Fruit fly (Drosophila melanogaster) whole organism, adult: Measurements from ENCODE around the gene Shab.

ENCODE experiments used
- CG11617 ChIP-seq: fragments of 200-800 bp; sonication (Bioruptor generic); optimal IDR thresholded peaks from 2 replicates; lab custom pipeline; 2017; ENCODE audit warnings: mild to moderate bottlenecking, missing biosample characterization, missing genetic modification reagents, missing genetic modification characterization
- CG12768 ChIP-seq: fragments of 200-800 bp; sonication (Bioruptor generic); optimal IDR thresholded peaks from 2 replicates; lab custom pipeline; 2017; ENCODE audit warnings: missing biosample characterization, missing genetic modification characterization, mild to moderate bottlenecking, moderate library complexity, missing genetic modification reagents
- CG14711 ChIP-seq: fragments of 200-800 bp; sonication (Bioruptor generic); optimal IDR thresholded peaks from 2 replicates; lab custom pipeline; 2018; ENCODE audit warnings: missing biosample characterization, mild to moderate bottlenecking, missing genetic modification characterization, moderate library complexity
- CG1620 ChIP-seq: fragments of 200-800 bp; sonication (Bioruptor generic); optimal IDR thresholded peaks from 2 replicates; lab custom pipeline; 2016; ENCODE audit warnings: missing biosample characterization, missing genetic modification characterization
- CG33017 ChIP-seq: fragments of 200-800 bp; sonication (Bioruptor generic); optimal IDR thresholded peaks from 2 replicates; lab custom pipeline; 2018; ENCODE audit warnings: missing biosample characterization, mild to moderate bottlenecking, missing genetic modification characterization, moderate library complexity
- CG5204 ChIP-seq: fragments of 200-800 bp; sonication (Bioruptor generic); optimal IDR thresholded peaks from 2 replicates; lab custom pipeline; 2016; ENCODE audit warnings: missing biosample characterization, missing genetic modification characterization
- CG7045 ChIP-seq: fragments of 200-800 bp; sonication (Bioruptor generic); optimal IDR thresholded peaks from 2 replicates; lab custom pipeline; 2017; ENCODE audit warnings: missing biosample characterization, mild to moderate bottlenecking, missing genetic modification characterization
- CG7101 ChIP-seq: fragments of 200-800 bp; sonication (Bioruptor generic); optimal IDR thresholded peaks from 2 replicates; lab custom pipeline; 2018; ENCODE audit warnings: missing biosample characterization, mild to moderate bottlenecking, missing genetic modification characterization, moderate library complexity
- Clk ChIP-seq: fragments of 200-800 bp; sonication (Bioruptor generic); optimal IDR thresholded peaks from 2 replicates; lab custom pipeline; 2017; ENCODE audit warnings: missing biosample characterization, missing genetic modification characterization
- Crg-1 ChIP-seq: fragments of 200-800 bp; sonication (Bioruptor generic); optimal IDR thresholded peaks from 2 replicates; lab custom pipeline; 2016; ENCODE audit warnings: missing biosample characterization, missing genetic modification characterization
- Hr96 ChIP-seq: fragments of 200-800 bp; sonication (Bioruptor generic); optimal IDR thresholded peaks from 2 replicates; lab custom pipeline; 2016; ENCODE audit warnings: missing biosample characterization, missing genetic modification characterization
- Mnt ChIP-seq: fragments of 200-800 bp; sonication (Bioruptor generic); optimal IDR thresholded peaks from 2 replicates; lab custom pipeline; 2016; ENCODE audit warnings: missing biosample characterization, mild to moderate bottlenecking, missing genetic modification characterization
- bab1 ChIP-seq: fragments of 200-800 bp; sonication (Bioruptor generic); optimal IDR thresholded peaks from 3 replicates; lab custom pipeline; 2019; ENCODE audit warnings: missing biosample characterization, mild to moderate bottlenecking, missing genetic modification characterization, moderate library complexity
- cic ChIP-seq: fragments of 200-800 bp; sonication (Bioruptor generic); optimal IDR thresholded peaks from 2 replicates; lab custom pipeline; 2017; ENCODE audit warnings: missing biosample characterization, mild to moderate bottlenecking, missing genetic modification characterization, moderate library complexity
- cnc ChIP-seq, 2 experiments: fragments of >200 bp; optimal IDR thresholded peaks; 2 replicates each; lab custom pipeline; 2017
- kay ChIP-seq: fragments of 200-800 bp; sonication (Bioruptor generic); peaks from one replicate; lab custom pipeline; 2016; ENCODE audit warnings: missing biosample characterization, missing genetic modification characterization, borderline replicate concordance
- ovo ChIP-seq: fragments of 200-800 bp; sonication (Bioruptor generic); optimal IDR thresholded peaks from 2 replicates; lab custom pipeline; 2016; ENCODE audit warnings: missing biosample characterization, missing genetic modification characterization
- pad ChIP-seq: fragments of 200-800 bp; sonication (Bioruptor generic); optimal IDR thresholded peaks from 3 replicates; lab custom pipeline; 2017; ENCODE audit warnings: missing biosample characterization, missing genetic modification characterization, mild to moderate bottlenecking, moderate library complexity, missing genetic modification reagents
- tj ChIP-seq: fragments of 200-800 bp; sonication (Bioruptor generic); optimal IDR thresholded peaks from 3 replicates; lab custom pipeline; 2017; ENCODE audit warnings: missing biosample characterization, mild to moderate bottlenecking, missing genetic modification characterization, moderate library complexity
- toe ChIP-seq: fragments of 200-800 bp; sonication (Bioruptor generic); optimal IDR thresholded peaks from 2 replicates; lab custom pipeline; 2016; ENCODE audit warnings: missing biosample characterization, missing genetic modification characterization

Gene Shab

DNA sequence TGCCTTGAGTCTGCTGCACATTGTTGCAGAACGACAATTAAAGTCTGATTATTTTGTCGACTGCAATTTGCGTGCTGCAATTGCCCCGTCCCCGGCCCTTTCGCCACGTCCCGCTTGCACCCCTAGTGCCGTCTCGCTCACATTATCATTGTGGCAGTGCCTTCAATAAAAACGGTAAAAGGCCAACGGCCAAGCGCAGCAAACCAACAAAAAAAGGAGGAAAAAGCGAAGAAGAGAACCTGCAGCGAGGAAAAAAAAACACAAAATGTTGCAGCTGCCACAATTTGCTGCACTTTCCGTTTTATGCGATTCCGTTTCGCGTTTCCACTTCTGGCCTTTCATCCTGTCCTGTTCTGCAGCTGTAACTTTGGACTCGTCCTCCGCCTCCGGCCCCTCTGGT lies 20.8 kb upstream of the Shab start:
- no peak for TF ChIP-seq ovo (GFP tag; lab: Kevin White, UChicago)

DNA sequence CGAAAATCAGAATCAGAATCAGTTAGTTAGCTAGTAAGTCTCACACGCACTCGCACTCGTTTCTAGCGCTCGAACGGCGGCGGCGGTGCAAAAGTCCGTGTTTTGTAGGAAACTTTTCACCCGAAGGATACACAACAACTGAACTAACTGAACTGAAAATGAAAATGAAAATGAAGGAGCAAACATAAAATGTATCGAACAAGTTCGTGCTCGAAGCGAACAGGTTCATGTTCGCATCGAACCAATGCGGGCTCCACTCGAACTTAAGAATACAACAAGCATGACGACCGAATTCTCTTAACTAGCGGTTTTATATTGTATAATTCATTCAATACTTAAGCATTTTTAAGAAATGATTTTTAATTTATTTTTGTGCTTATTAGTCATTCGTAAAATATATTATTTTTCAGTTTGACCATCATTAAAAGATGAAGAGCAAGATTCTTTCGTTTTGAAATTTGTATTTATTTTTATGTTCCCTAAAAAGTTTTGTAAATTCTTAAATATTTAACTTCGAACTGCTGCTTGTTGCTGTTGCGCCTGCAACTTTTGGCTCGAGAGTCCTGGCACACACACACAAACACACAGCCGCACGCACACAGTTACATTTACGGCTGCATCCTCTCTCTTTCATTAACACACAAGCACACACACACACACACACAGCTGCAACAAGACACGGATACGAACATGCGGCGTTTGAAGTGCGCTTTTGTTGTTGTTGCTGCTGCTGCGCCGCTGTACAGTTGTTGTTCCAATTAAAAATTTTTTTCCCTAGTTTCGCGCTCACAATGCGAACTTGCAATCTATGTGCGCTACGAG lies 15.6 kb upstream of the Shab start, which contains the start of gene Tet:
Gene Tet, minus strand, starts transcription at position 154 of the 822 bp plus-strand sequence.
- TF ChIP-seq CG11617 (GFP tag; lab: Kevin White, UChicago) (no peak), Hr96 (GFP tag; lab: Kevin White, UChicago) (no peak), CG33017 (no peak), Crg-1 (no peak), cnc (optimal IDR thresholded peaks at IDR 0.05; lab: Kevin White, UChicago) (no peak), Clk (GFP tag; lab: Kevin White, UChicago) (no peak), ovo (GFP tag; lab: Kevin White, UChicago) (no peak), toe (GFP tag; lab: Kevin White, UChicago) (no peak), cic (GFP tag; lab: Kevin White, UChicago) (no peak), CG12768 (GFP tag; lab: Kevin White, UChicago) (no peak), bab1 (no peak), CG7045 (no peak), Mnt (no peak), CG1620 (GFP tag; lab: Kevin White, UChicago) (no peak)

DNA sequence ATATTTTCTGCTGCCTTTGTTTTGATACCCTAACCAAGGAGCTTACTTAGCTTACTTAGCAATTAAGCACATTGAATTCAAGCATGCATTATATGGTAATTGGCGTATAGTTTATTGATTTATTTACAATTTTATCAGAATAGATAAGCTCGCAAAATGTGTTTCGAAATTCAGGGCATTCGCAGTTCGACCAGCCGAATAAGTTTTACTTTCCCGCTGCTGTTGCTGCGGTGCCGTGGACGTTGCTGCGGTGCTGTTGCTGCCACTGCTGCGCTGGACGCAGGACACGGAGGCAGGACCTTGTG lies 15.0 kb upstream of the Shab start:
- TF ChIP-seq toe (GFP tag; lab: Kevin White, UChicago): no peak
- no peak for TF ChIP-seq CG33017
- TF ChIP-seq CG12768 (GFP tag; lab: Kevin White, UChicago): peak; percentile 40
- TF ChIP-seq pad: no peak
- peak; percentile 41 for TF ChIP-seq CG7045

DNA sequence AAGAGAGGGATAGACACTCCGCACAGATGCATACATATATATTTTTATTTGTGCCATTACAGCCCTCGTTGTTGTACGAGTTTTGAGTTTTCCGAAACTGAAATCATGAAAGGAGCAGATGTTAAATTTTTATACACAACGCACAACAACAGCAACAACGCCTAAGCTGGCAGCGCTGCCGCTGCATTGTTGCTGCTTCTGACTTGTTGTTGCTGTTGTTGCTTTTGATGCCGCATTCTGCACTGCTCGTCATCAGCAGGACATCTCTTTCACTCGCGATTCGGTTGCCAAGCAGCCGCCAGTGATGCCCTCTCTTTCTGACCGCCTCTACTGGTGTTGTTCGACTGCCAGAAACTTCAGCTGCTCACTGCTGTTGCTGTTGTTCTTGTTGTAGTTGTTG lies 13.2 kb upstream of the Shab start:
- TF ChIP-seq CG1620 (GFP tag; lab: Kevin White, UChicago): no peak
- TF ChIP-seq ovo (GFP tag; lab: Kevin White, UChicago): no peak
- no peak for TF ChIP-seq toe (GFP tag; lab: Kevin White, UChicago)
- TF ChIP-seq pad: no peak
- TF ChIP-seq CG7101 (tag; lab: Kevin White, UChicago): no peak
- TF ChIP-seq CG14711: no peak
- no peak for TF ChIP-seq CG33017
- TF ChIP-seq Crg-1: no peak
- TF ChIP-seq Hr96 (GFP tag; lab: Kevin White, UChicago): no peak
- no peak for TF ChIP-seq tj (GFP tag; lab: Kevin White, UChicago)

DNA sequence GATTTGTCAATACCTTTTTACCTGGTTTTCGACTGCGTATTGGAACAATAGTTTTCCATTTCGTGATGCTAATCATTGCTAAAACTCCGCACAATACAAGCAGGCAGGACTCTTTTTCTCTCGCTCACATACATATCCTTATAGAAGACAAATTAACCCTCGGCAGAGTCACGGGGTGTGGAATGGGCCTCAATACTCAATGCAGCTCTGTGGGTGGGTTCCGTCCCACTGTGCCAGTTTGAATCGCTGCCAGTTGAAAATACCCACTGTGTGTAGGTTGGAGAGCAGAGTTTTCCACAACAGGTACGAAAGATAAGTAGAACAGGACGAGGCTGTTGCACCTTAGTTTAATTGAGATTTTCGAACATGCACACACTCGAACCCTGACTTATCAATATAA lies 12.5 kb upstream of the Shab start:
- TF ChIP-seq CG12768 (GFP tag; lab: Kevin White, UChicago) (no peak), CG5204 (GFP tag; lab: Kevin White, UChicago) (no peak), cnc (optimal IDR thresholded peaks at IDR 0.05; lab: Kevin White, UChicago) (no peak), CG7045 (no peak), CG11617 (GFP tag; lab: Kevin White, UChicago) (no peak), ovo (GFP tag; lab: Kevin White, UChicago) (no peak), CG1620 (GFP tag; lab: Kevin White, UChicago) (no peak), CG33017 (no peak), Clk (GFP tag; lab: Kevin White, UChicago) (no peak), kay (GFP tag; lab: Kevin White, UChicago) (no peak), toe (GFP tag; lab: Kevin White, UChicago) (no peak), bab1 (no peak), CG14711 (no peak), tj (GFP tag; lab: Kevin White, UChicago) (no peak), cic (GFP tag; lab: Kevin White, UChicago) (no peak), Hr96 (GFP tag; lab: Kevin White, UChicago) (no peak), pad (no peak), Crg-1 (no peak), Mnt (no peak)

DNA sequence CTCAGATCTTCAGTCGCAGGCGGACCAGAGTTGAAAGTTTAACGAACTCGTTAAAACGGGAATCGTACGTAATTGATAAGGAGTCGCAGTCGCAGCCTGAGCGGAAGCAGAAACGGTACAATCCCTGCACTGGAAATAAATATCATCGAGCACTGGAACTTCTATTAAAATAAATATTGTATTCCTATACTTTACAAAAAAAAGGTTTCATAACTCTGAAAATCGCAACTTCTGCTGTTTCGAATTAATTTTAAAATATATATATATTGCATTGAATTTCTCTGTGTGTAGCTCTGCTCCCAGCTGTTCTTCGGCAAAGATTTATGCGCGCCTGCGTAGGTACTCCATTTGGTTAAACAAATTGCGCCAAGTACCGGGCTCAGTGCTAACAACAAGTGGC lies 10.4 kb upstream of the Shab start:
- TF ChIP-seq cic (GFP tag; lab: Kevin White, UChicago) (no peak), ovo (GFP tag; lab: Kevin White, UChicago) (no peak), Hr96 (GFP tag; lab: Kevin White, UChicago) (no peak), tj (GFP tag; lab: Kevin White, UChicago) (no peak), CG12768 (GFP tag; lab: Kevin White, UChicago) (no peak), Clk (GFP tag; lab: Kevin White, UChicago) (no peak), Mnt (no peak), CG33017 (no peak), CG7045 (no peak), Crg-1 (no peak), CG5204 (GFP tag; lab: Kevin White, UChicago) (no peak), bab1 (no peak)

DNA sequence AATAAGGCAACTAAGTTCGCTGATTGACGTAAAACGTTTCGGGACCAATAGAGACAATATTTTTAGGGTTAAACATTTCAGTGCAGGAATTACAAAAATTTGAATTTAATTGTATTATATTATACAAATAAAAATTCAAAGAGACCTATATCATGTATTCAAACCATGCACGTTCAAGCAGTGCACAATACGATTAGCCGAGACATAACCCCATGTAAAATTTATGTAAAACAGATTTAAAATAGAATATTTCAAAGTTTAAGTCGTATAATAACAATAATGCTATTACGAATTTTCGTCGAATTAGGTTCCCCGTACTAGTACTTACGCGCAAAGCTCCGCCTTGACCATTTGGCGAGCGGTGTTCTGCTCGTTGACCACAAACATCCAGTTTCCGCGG lies 9.2 kb upstream of the Shab start:
- TF ChIP-seq CG7101 (tag; lab: Kevin White, UChicago): no peak
- no peak for TF ChIP-seq cnc (optimal IDR thresholded peaks at IDR 0.05; lab: Kevin White, UChicago)
- TF ChIP-seq Mnt: no peak
- no peak for TF ChIP-seq Hr96 (GFP tag; lab: Kevin White, UChicago)
- no peak for TF ChIP-seq kay (GFP tag; lab: Kevin White, UChicago)
- TF ChIP-seq Clk (GFP tag; lab: Kevin White, UChicago): no peak
